Fruit fly (Drosophila melanogaster) whole organism, embryonic: ENCODE data around the gene CoRest.

Source experiments
- Adf1 ChIP-seq: fragments of 200-800 bp; sonication (Bioruptor generic); IDR thresholded peaks from 2 replicates; pipeline ENCODE4 v1.3.6; 2022; ENCODE audit warnings: missing biosample characterization, missing genetic modification characterization
- CG12744 ChIP-seq: fragments of 200-800 bp; sonication (Bioruptor generic); optimal IDR thresholded peaks from 2 replicates; lab custom pipeline; 2016; ENCODE audit warnings: missing biosample characterization, missing genetic modification characterization
- CG13287 ChIP-seq: fragments of 200-800 bp; sonication (Bioruptor generic); IDR thresholded peaks from 2 replicates; pipeline ENCODE4 v1.3.6; 2022; ENCODE audit warnings: missing biosample characterization, missing genetic modification characterization; ENCODE audit not compliant: partially characterized antibody
- CG14014 ChIP-seq: fragments of 200-800 bp; sonication (Bioruptor generic); IDR thresholded peaks from 2 replicates; pipeline ENCODE4 v1.3.6; 2022; ENCODE audit warnings: missing biosample characterization, missing genetic modification characterization
- CG1529 ChIP-seq: fragments of 200-800 bp; sonication (Bioruptor generic); optimal IDR thresholded peaks from 3 replicates; lab custom pipeline; 2018; ENCODE audit warnings: missing biosample characterization, missing genetic modification characterization
- CG18011 ChIP-seq: fragments of 200-800 bp; sonication (Bioruptor generic); optimal IDR thresholded peaks from 2 replicates; lab custom pipeline; 2017; ENCODE audit warnings: missing biosample characterization, missing genetic modification characterization, mild to moderate bottlenecking, moderate library complexity, missing genotype
- CG30403 ChIP-seq: fragments of 200-800 bp; sonication (Bioruptor generic); optimal IDR thresholded peaks from 3 replicates; lab custom pipeline; 2016; ENCODE audit warnings: missing biosample characterization, missing genetic modification characterization
- CG31224 ChIP-seq: fragments of 200-800 bp; sonication (Bioruptor generic); IDR thresholded peaks from 2 replicates; pipeline ENCODE4 v1.3.6; 2022; ENCODE audit warnings: missing biosample characterization, missing genetic modification characterization
- CG5245 ChIP-seq: fragments of 200-800 bp; sonication (Bioruptor generic); optimal IDR thresholded peaks from 3 replicates; lab custom pipeline; 2016; ENCODE audit warnings: missing biosample characterization, missing genetic modification characterization
- CG6813 ChIP-seq: fragments of 200-800 bp; sonication (Bioruptor generic); optimal IDR thresholded peaks from 2 replicates; lab custom pipeline; 2017; ENCODE audit warnings: missing biosample characterization, missing genetic modification characterization, mild to moderate bottlenecking, moderate library complexity, missing genetic modification reagents
- CG7745 ChIP-seq: fragments of 200-800 bp; sonication (Bioruptor generic); optimal IDR thresholded peaks from 2 replicates; lab custom pipeline; 2018; ENCODE audit warnings: missing biosample characterization, mild to moderate bottlenecking, missing genetic modification characterization, moderate library complexity
- CG8089 ChIP-seq: fragments of 200-800 bp; sonication (Bioruptor generic); optimal IDR thresholded peaks from 3 replicates; lab custom pipeline; 2016; ENCODE audit warnings: missing biosample characterization, missing genetic modification characterization
- CG8290 ChIP-seq, 3 experiments: fragments of 200-800 bp; sonication (Bioruptor generic); optimal IDR thresholded peaks; 2 replicates each; lab custom pipeline; 2016 to 2019; ENCODE audit warnings: missing biosample characterization in 3 of 3, missing genetic modification characterization in 3 of 3, mild to moderate bottlenecking in 2 of 3, moderate library complexity in 1 of 3
- CG8388 ChIP-seq: fragments of 200-800 bp; sonication (Bioruptor generic); optimal IDR thresholded peaks from 2 replicates; lab custom pipeline; 2019; ENCODE audit warnings: missing biosample characterization, mild to moderate bottlenecking, missing genetic modification characterization, moderate library complexity
- CG8924 ChIP-seq: fragments of 200-800 bp; optimal IDR thresholded peaks from 3 replicates; lab custom pipeline; 2019; ENCODE audit warnings: missing biosample characterization, mild to moderate bottlenecking, missing genetic modification characterization, moderate library complexity
- D ChIP-seq, 2 experiments: fragments of 200-800 bp in 1 of 2; fragments of >200 bp in 1 of 2; sonication (Bioruptor generic) in 1 of 2; optimal IDR thresholded peaks; 2 replicates in 1 of 2; 3 replicates in 1 of 2; lab custom pipeline; 2017; ENCODE audit warnings: mild to moderate bottlenecking in 1 of 2, missing biosample characterization in 1 of 2, missing genetic modification characterization in 1 of 2, missing genetic modification reagents in 1 of 2
- D19A ChIP-seq: fragments of 200-800 bp; optimal IDR thresholded peaks from 3 replicates; lab custom pipeline; 2019; ENCODE audit warnings: missing biosample characterization, mild to moderate bottlenecking, missing genetic modification characterization, moderate library complexity
- ERR ChIP-seq: fragments of 200-800 bp; sonication (Bioruptor generic); optimal IDR thresholded peaks from 2 replicates; lab custom pipeline; 2016; ENCODE audit warnings: missing biosample characterization, missing genetic modification characterization
- Ets65A ChIP-seq: fragments of 200-800 bp; sonication (Bioruptor generic); peaks from one replicate; lab custom pipeline; 2016; ENCODE audit warnings: missing biosample characterization, missing genetic modification characterization
- Ets97D ChIP-seq: fragments of 200-800 bp; sonication (Bioruptor generic); optimal IDR thresholded peaks from 3 replicates; lab custom pipeline; 2016; ENCODE audit warnings: missing biosample characterization, missing genetic modification characterization
- MESR4 ChIP-seq: fragments of 200-800 bp; sonication (Bioruptor generic); optimal IDR thresholded peaks from 2 replicates; lab custom pipeline; 2018; ENCODE audit warnings: missing biosample characterization, mild to moderate bottlenecking, missing genetic modification characterization, moderate library complexity
- Myb ChIP-seq: fragments of 200-800 bp; sonication (Bioruptor generic); optimal IDR thresholded peaks from 2 replicates; lab custom pipeline; 2016; ENCODE audit warnings: missing biosample characterization, missing genetic modification characterization
- Oaz ChIP-seq: fragments of 200-800 bp; sonication (Bioruptor generic); IDR thresholded peaks from 2 replicates; pipeline ENCODE4 v1.3.6; 2022; ENCODE audit warnings: missing biosample characterization, missing genetic modification characterization
- Rx ChIP-seq: fragments of 200-800 bp; sonication (Bioruptor generic); IDR thresholded peaks from 2 replicates; pipeline ENCODE4 v1.3.6; 2022; ENCODE audit warnings: missing biosample characterization, missing genetic modification characterization
- YL-1 ChIP-seq: fragments of 200-800 bp; sonication (Bioruptor generic); optimal IDR thresholded peaks from 3 replicates; lab custom pipeline; 2017; ENCODE audit warnings: missing biosample characterization, mild to moderate bottlenecking, missing genetic modification characterization
- ac ChIP-seq: fragments of 200-800 bp; sonication (Bioruptor generic); optimal IDR thresholded peaks from 3 replicates; lab custom pipeline; 2017; ENCODE audit warnings: missing biosample characterization, mild to moderate bottlenecking, missing genetic modification characterization
- al ChIP-seq: fragments of 200-800 bp; sonication (Bioruptor generic); IDR thresholded peaks from 2 replicates; pipeline ENCODE4 v1.3.6; 2022; ENCODE audit warnings: missing biosample characterization, missing genetic modification characterization
- bcd ChIP-seq: fragments of 200-800 bp; sonication (Bioruptor generic); optimal IDR thresholded peaks from 2 replicates; lab custom pipeline; 2017; ENCODE audit warnings: missing biosample characterization, mild to moderate bottlenecking, missing genetic modification characterization
- btn ChIP-seq: fragments of 200-800 bp; sonication (Bioruptor generic); optimal IDR thresholded peaks from 2 replicates; lab custom pipeline; 2016; ENCODE audit warnings: missing biosample characterization, missing genetic modification characterization
- cas ChIP-seq: fragments of 200-800 bp; sonication (Bioruptor generic); IDR thresholded peaks from 2 replicates; pipeline ENCODE4 v1.3.6; 2022; ENCODE audit warnings: missing biosample characterization, missing genetic modification characterization
- emc ChIP-seq: fragments of 200-800 bp; sonication (Bioruptor generic); optimal IDR thresholded peaks from 2 replicates; lab custom pipeline; 2016; ENCODE audit warnings: missing biosample characterization, missing genetic modification characterization
- eve ChIP-seq, 2 experiments: fragments of >200 bp; optimal IDR thresholded peaks; 2 replicates each; lab custom pipeline; 2017; ENCODE audit warnings: missing biosample characterization in 2 of 2, missing genetic modification characterization in 2 of 2
- fd3F ChIP-seq: fragments of 200-800 bp; sonication (Bioruptor generic); optimal IDR thresholded peaks from 2 replicates; lab custom pipeline; 2018; ENCODE audit warnings: missing biosample characterization, mild to moderate bottlenecking, missing genetic modification characterization, moderate library complexity
- gce ChIP-seq: fragments of 200-800 bp; sonication (Bioruptor generic); IDR thresholded peaks from 3 replicates; pipeline ENCODE4 v1.3.6; 2022; ENCODE audit warnings: missing biosample characterization, missing genetic modification characterization
- gro ChIP-seq: fragments of 200-800 bp; sonication (Bioruptor generic); optimal IDR thresholded peaks from 2 replicates; lab custom pipeline; 2016; ENCODE audit warnings: missing biosample characterization, missing genetic modification characterization
- h ChIP-seq: fragments of >200 bp; optimal IDR thresholded peaks from 2 replicates; lab custom pipeline; 2017
- her ChIP-seq: fragments of 200-800 bp; sonication (Bioruptor generic); optimal IDR thresholded peaks from 2 replicates; lab custom pipeline; 2016; ENCODE audit warnings: missing biosample characterization, missing genetic modification characterization
- ind ChIP-seq: fragments of 200-800 bp; sonication (Bioruptor generic); optimal IDR thresholded peaks from 3 replicates; lab custom pipeline; 2016; ENCODE audit warnings: missing biosample characterization, missing genetic modification characterization
- inv ChIP-seq: fragments of 200-800 bp; sonication (Bioruptor generic); IDR thresholded peaks from 2 replicates; pipeline ENCODE4 v1.3.6; 2022; ENCODE audit warnings: missing biosample characterization, missing genetic modification characterization; ENCODE audit not compliant: partially characterized antibody
- lilli ChIP-seq: fragments of 200-800 bp; sonication (Bioruptor generic); optimal IDR thresholded peaks from 3 replicates; lab custom pipeline; 2016; ENCODE audit warnings: missing biosample characterization, missing genetic modification characterization
- lov ChIP-seq, 2 experiments: fragments of 200-800 bp in 1 of 2; fragments of >200 bp in 1 of 2; sonication (Bioruptor generic) in 1 of 2; IDR thresholded peaks in 1 of 2; optimal IDR thresholded peaks in 1 of 2; 2 replicates in 1 of 2; 3 replicates in 1 of 2; pipeline versions ENCODE4 v1.3.6 to Lab custom; 2017 to 2022; ENCODE audit warnings: missing biosample characterization in 1 of 2, missing genetic modification characterization in 1 of 2
- pros ChIP-seq: fragments of 200-800 bp; sonication (Bioruptor generic); optimal IDR thresholded peaks from 3 replicates; lab custom pipeline; 2019; ENCODE audit warnings: missing biosample characterization, mild to moderate bottlenecking, missing genetic modification characterization, moderate library complexity
- ranshi ChIP-seq: fragments of 200-800 bp; sonication (Bioruptor generic); IDR thresholded peaks from 2 replicates; pipeline ENCODE4 v1.3.6; 2022; ENCODE audit warnings: missing biosample characterization, missing genetic modification characterization
- scrt ChIP-seq: fragments of 200-800 bp; sonication (Bioruptor generic); optimal IDR thresholded peaks from 2 replicates; lab custom pipeline; 2018; ENCODE audit warnings: missing biosample characterization, mild to moderate bottlenecking, missing genetic modification characterization, moderate library complexity
- sd ChIP-seq: fragments of 200-800 bp; sonication (Bioruptor generic); optimal IDR thresholded peaks from 3 replicates; lab custom pipeline; 2018; ENCODE audit warnings: missing biosample characterization, mild to moderate bottlenecking, missing genetic modification characterization, moderate library complexity
- so ChIP-seq: fragments of 200-800 bp; sonication (Bioruptor generic); IDR thresholded peaks from 3 replicates; pipeline ENCODE4 v1.3.6; 2022; ENCODE audit warnings: missing biosample characterization, missing genetic modification characterization
- toy ChIP-seq: fragments of 200-800 bp; sonication (Bioruptor generic); IDR thresholded peaks from 2 replicates; pipeline ENCODE4 v1.3.6; 2022; ENCODE audit warnings: missing biosample characterization, missing genetic modification characterization
- trh ChIP-seq: fragments of 200-800 bp; sonication (Bioruptor generic); optimal IDR thresholded peaks from 2 replicates; lab custom pipeline; 2016; ENCODE audit warnings: missing biosample characterization, missing genetic modification characterization
- zf30C ChIP-seq: fragments of 200-800 bp; sonication (Bioruptor generic); optimal IDR thresholded peaks from 3 replicates; lab custom pipeline; 2018; ENCODE audit warnings: missing biosample characterization, mild to moderate bottlenecking, missing genetic modification characterization

CoRest gene

DNA sequence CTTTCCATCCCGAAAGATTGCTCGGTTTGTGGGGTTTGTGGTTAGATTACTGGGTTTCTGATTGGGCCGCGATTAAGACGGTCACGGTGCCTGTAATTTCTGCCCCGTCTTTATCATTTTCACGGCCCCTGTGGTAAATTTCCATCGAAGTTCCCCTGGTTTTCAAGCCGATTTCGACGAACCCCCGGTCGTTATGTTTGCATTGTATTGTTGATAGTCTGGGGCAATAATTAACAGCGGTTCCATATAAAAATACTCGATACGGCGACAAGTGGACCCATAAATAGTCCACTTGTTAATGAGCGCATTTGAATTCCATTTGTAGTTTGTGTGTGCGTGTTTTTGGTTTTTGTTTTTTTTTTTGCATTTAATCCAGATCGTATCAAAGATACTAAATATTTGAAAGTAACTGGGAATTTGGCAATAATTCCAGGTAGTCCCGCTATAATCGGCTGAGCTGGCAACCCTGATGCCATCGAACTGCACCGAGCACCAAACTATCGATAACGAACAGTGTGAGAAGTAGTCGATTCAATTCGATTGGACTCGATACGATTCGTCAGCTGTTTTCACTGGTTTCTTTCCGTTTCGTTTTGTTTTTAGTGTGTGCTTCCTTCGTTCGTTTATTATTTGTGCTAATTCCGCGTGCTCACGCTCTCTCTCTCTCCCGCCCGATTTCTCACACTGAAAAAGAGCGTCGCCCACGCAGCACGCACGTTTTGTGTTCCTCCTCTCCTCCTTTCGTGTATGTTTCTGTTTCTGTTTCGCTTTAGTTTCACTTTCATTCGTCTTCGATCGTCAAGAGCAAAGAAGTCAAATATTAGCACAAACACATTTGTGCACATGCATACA lies 16.2 kb upstream of the CoRest start (continued):
- TF ChIP-seq CG1529 (no peak), MESR4 (GFP tag; lab: Kevin White, UChicago) (peak; percentile 15), CG30403 (GFP tag; lab: Kevin White, UChicago) (peak; percentile 48), al (GFP tag; lab: Robert Waterston, UW) (no peak), so (GFP tag; lab: Robert Waterston, UW) (no peak), zf30C (GFP tag; lab: Kevin White, UChicago) (peak; percentile 20), Rx (no peak), CG8089 (GFP tag; lab: Kevin White, UChicago) (no peak), bcd (GFP tag; lab: Kevin White, UChicago) (no peak), eve (GFP tag; optimal IDR thresholded peaks at IDR 0.05; lab: Kevin White, UChicago) (no peak), CG8388 (no peak), trh (GFP tag; lab: Kevin White, UChicago) (no peak), CG5245 (GFP tag; lab: Kevin White, UChicago) (no peak), emc (GFP tag; lab: Kevin White, UChicago) (peak; percentile 22), CG14014 (0 out of 2 replicates have a peak, but pooled peaks have one; percentile 10), gce (GFP tag; lab: Robert Waterston, UW) (0 out of 3 replicates have a peak, but pooled peaks have one; percentile 28), ind (GFP tag; lab: Kevin White, UChicago) (no peak), cas (GFP tag; lab: Robert Waterston, UW) (no peak), fd3F (GFP tag; lab: Kevin White, UChicago) (no peak), CG18011 (GFP tag; lab: Kevin White, UChicago) (no peak), her (GFP tag; lab: Kevin White, UChicago) (peak; percentile 43), Oaz (GFP tag; lab: Robert Waterston, UW) (no peak), sd (tag; lab: Kevin White, UChicago) (no peak), CG7745 (tag; lab: Kevin White, UChicago) (no peak), CG8924 (tag; lab: Kevin White, UChicago) (peak; percentile 39), btn (GFP tag; lab: Kevin White, UChicago) (no peak), ERR (GFP tag; lab: Kevin White, UChicago) (peak; percentile 72), h (lab: Kevin White, UChicago) (no peak), YL-1 (GFP tag; lab: Kevin White, UChicago) (no peak), lilli (GFP tag; lab: Kevin White, UChicago) (peak; percentile 64), ac (no peak), CG31224 (0 out of 2 replicates have a peak, but pooled peaks have one; percentile 19), Adf1 (GFP tag; lab: Robert Waterston, UW) (no peak), inv (GFP tag; lab: Robert Waterston, UW) (peak; percentile 64), ranshi (GFP tag; lab: Robert Waterston, UW) (no peak), gro (GFP tag; lab: Kevin White, UChicago) (peak; percentile 49), CG13287 (GFP tag; lab: Robert Waterston, UW) (peak; percentile 89), Ets97D (peak; percentile 74), CG12744 (GFP tag; lab: Kevin White, UChicago) (no peak), Ets65A (GFP tag; lab: Kevin White, UChicago) (no peak), toy (GFP tag; lab: Robert Waterston, UW) (no peak), Myb (GFP tag; lab: Kevin White, UChicago) (peak; percentile 82), scrt (GFP tag; lab: Kevin White, UChicago) (no peak), pros (GFP tag; lab: Kevin White, UChicago) (no peak), D (optimal IDR thresholded peaks at IDR 0.05; lab: Kevin White, UChicago) (no peak), D (GFP tag; optimal IDR thresholded peaks at IDR 0.05; lab: Kevin White, UChicago) (no peak), lov (optimal IDR thresholded peaks at IDR 0.05; lab: Kevin White, UChicago) (no peak), lov (GFP tag; IDR thresholded peaks at IDR 0.05; lab: Robert Waterston, UW) (no peak), CG6813 (GFP tag; lab: Kevin White, UChicago) (peak; percentile 29), D19A (tag; lab: Kevin White, UChicago) (no peak), CG8290 (GFP tag; optimal IDR thresholded peaks at IDR 0.05; lab: Kevin White, UChicago) (peak; percentile 74), CG8290 (tag; optimal IDR thresholded peaks at IDR 0.05; lab: Kevin White, UChicago) (no peak)
